Worm (Caenorhabditis elegans): ENCODE results near the gene E04F6.8.

- no peak for TF ChIP-seq M03D4.4 (tag; optimal IDR thresholded peaks at IDR 0.05)
- TF ChIP-seq zip-8 (tag; optimal IDR thresholded peaks at IDR 0.05), result no peak
- TF ChIP-seq lin-13 (tag; optimal IDR thresholded peaks at IDR 0.05), result no peak
- no peak for TF ChIP-seq ztf-11 (tag; optimal IDR thresholded peaks at IDR 0.05)
- TF ChIP-seq mep-1 (tag; optimal IDR thresholded peaks at IDR 0.05), result no peak
- TF ChIP-seq unc-39 (tag; optimal IDR thresholded peaks at IDR 0.05), result no peak
- no peak for TF ChIP-seq unc-62 (GFP tag; optimal IDR thresholded peaks at IDR 0.05)
- TF ChIP-seq tbx-8 (GFP tag; optimal IDR thresholded peaks at IDR 0.05), result no peak
- no peak for TF ChIP-seq sptf-1 (tag; optimal IDR thresholded peaks at IDR 0.05)
- TF ChIP-seq snpc-4 (tag; optimal IDR thresholded peaks at IDR 0.05), result no peak
- no peak for TF ChIP-seq ces-1 (GFP tag; optimal IDR thresholded peaks at IDR 0.05)
- TF ChIP-seq pha-4 (tag; optimal IDR thresholded peaks at IDR 0.05), result no peak
- no peak for TF ChIP-seq blmp-1 (tag; optimal IDR thresholded peaks at IDR 0.05)
- no peak for TF ChIP-seq nhr-237 (tag; optimal IDR thresholded peaks at IDR 0.05)
Observed at ce11 chrII:7203110-7203509, 8.1 kb downstream of the E04F6.8 start, which contains the start of gene srd-56.
